Fruit fly (Drosophila melanogaster) whole organism, embryonic: ENCODE measurements around the gene CG10809.

Source experiments
- BEAF-32 ChIP-seq: fragments of 200-800 bp; sonication (Bioruptor generic); optimal IDR thresholded peaks from 3 replicates; lab custom pipeline; 2017; ENCODE audit warnings: missing biosample characterization, missing genetic modification characterization, mild to moderate bottlenecking, moderate library complexity, missing genetic modification reagents
- CG1024 ChIP-seq: fragments of 200-800 bp; sonication (Bioruptor generic); IDR thresholded peaks from 2 replicates; pipeline ENCODE4 v1.3.6; 2022; ENCODE audit warnings: missing biosample characterization, missing genetic modification characterization
- CG10654 ChIP-seq: fragments of 200-800 bp; sonication (Bioruptor generic); optimal IDR thresholded peaks from 2 replicates; lab custom pipeline; 2016; ENCODE audit warnings: missing biosample characterization, missing genetic modification characterization
- CG12071 ChIP-seq: fragments of 200-800 bp; sonication (Bioruptor generic); optimal IDR thresholded peaks from 3 replicates; lab custom pipeline; 2018; ENCODE audit warnings: missing biosample characterization, mild to moderate bottlenecking, missing genetic modification characterization
- CG12155 ChIP-seq: fragments of 200-800 bp; sonication (Bioruptor generic); optimal IDR thresholded peaks from 3 replicates; lab custom pipeline; 2016; ENCODE audit warnings: missing biosample characterization, missing genetic modification characterization
- CG13287 ChIP-seq: fragments of 200-800 bp; sonication (Bioruptor generic); IDR thresholded peaks from 2 replicates; pipeline ENCODE4 v1.3.6; 2022; ENCODE audit warnings: missing biosample characterization, missing genetic modification characterization; ENCODE audit not compliant: partially characterized antibody
- CG14860 ChIP-seq: fragments of 200-800 bp; sonication (Bioruptor generic); IDR thresholded peaks from 3 replicates; pipeline ENCODE4 v1.3.6; 2022; ENCODE audit warnings: missing biosample characterization, missing genetic modification characterization; ENCODE audit not compliant: partially characterized antibody
- CG17361 ChIP-seq: fragments of 200-800 bp; sonication (Bioruptor generic); IDR thresholded peaks from 3 replicates; pipeline ENCODE4 v1.3.6; 2022; ENCODE audit warnings: missing biosample characterization, missing genetic modification characterization
- CG2129 ChIP-seq: fragments of 200-800 bp; sonication (Bioruptor generic); IDR thresholded peaks from 2 replicates; pipeline ENCODE4 v1.3.6; 2022; ENCODE audit warnings: missing biosample characterization, missing genetic modification characterization; ENCODE audit not compliant: partially characterized antibody
- CG2199 ChIP-seq: fragments of 200-800 bp; sonication (Bioruptor generic); IDR thresholded peaks from 3 replicates; pipeline ENCODE4 v1.3.6; 2022; ENCODE audit warnings: missing biosample characterization, missing genetic modification characterization
- CG32532 ChIP-seq: fragments of 200-800 bp; sonication (Bioruptor generic); IDR thresholded peaks from 2 replicates; pipeline ENCODE4 v1.3.6; 2022; ENCODE audit warnings: missing biosample characterization, missing genetic modification characterization
- CG32772 ChIP-seq: fragments of 200-800 bp; sonication (Bioruptor generic); IDR thresholded peaks from 2 replicates; pipeline ENCODE4 v1.3.6; 2022; ENCODE audit warnings: missing biosample characterization, missing genetic modification characterization
- CG6272 ChIP-seq: fragments of 200-800 bp; sonication (Bioruptor generic); IDR thresholded peaks from 2 replicates; pipeline ENCODE4 v1.3.6; 2022; ENCODE audit warnings: missing biosample characterization, missing genetic modification characterization
- CG8281 ChIP-seq: fragments of 200-800 bp; sonication (Bioruptor generic); optimal IDR thresholded peaks from 2 replicates; lab custom pipeline; 2018; ENCODE audit warnings: missing biosample characterization, mild to moderate bottlenecking, missing genetic modification characterization, moderate library complexity
- CG9609 ChIP-seq: fragments of 200-800 bp; sonication (Bioruptor generic); optimal IDR thresholded peaks from 3 replicates; lab custom pipeline; 2016; ENCODE audit warnings: missing biosample characterization, missing genetic modification characterization
- CG9727 ChIP-seq: fragments of 200-800 bp; sonication (Bioruptor generic); optimal IDR thresholded peaks from 3 replicates; lab custom pipeline; 2017; ENCODE audit warnings: missing biosample characterization, mild to moderate bottlenecking, missing genetic modification characterization
- CG9797 ChIP-seq: fragments of 200-800 bp; sonication (Bioruptor generic); optimal IDR thresholded peaks from 3 replicates; lab custom pipeline; 2018; ENCODE audit warnings: missing biosample characterization, mild to moderate bottlenecking, missing genetic modification characterization
- CHES-1-like ChIP-seq: fragments of 200-800 bp; sonication (Bioruptor generic); optimal IDR thresholded peaks from 2 replicates; lab custom pipeline; 2016; ENCODE audit warnings: missing biosample characterization, missing genetic modification characterization
- CTCF ChIP-seq: fragments of 200-800 bp; sonication (Bioruptor generic); optimal IDR thresholded peaks from 2 replicates; lab custom pipeline; 2017; ENCODE audit warnings: missing biosample characterization, mild to moderate bottlenecking, missing genetic modification characterization, moderate library complexity
- Dll ChIP-seq: fragments of 200-800 bp; sonication (Bioruptor generic); IDR thresholded peaks from 4 replicates; pipeline ENCODE4 v1.3.6; 2022; ENCODE audit warnings: missing biosample characterization, missing genetic modification characterization; ENCODE audit not compliant: partially characterized antibody
- Doc3 ChIP-seq: fragments of 200-800 bp; sonication (Bioruptor generic); IDR thresholded peaks from 3 replicates; pipeline ENCODE4 v1.3.6; 2022; ENCODE audit warnings: missing biosample characterization, missing genetic modification characterization; ENCODE audit not compliant: partially characterized antibody
- Elba2 ChIP-seq: fragments of 200-800 bp; sonication (Bioruptor generic); optimal IDR thresholded peaks from 3 replicates; lab custom pipeline; 2016; ENCODE audit warnings: missing biosample characterization, missing genetic modification characterization
- Fer3 ChIP-seq: fragments of 200-800 bp; sonication (Bioruptor generic); optimal IDR thresholded peaks from 2 replicates; lab custom pipeline; 2018; ENCODE audit warnings: missing biosample characterization, mild to moderate bottlenecking, missing genetic modification characterization, moderate library complexity
- Gsc ChIP-seq: fragments of 200-800 bp; sonication (Bioruptor generic); IDR thresholded peaks from 2 replicates; pipeline ENCODE4 v1.3.6; 2022; ENCODE audit warnings: missing biosample characterization, missing genetic modification characterization
- Gug ChIP-seq: fragments of 200-800 bp; sonication (Bioruptor generic); IDR thresholded peaks from 4 replicates; pipeline ENCODE4 v1.3.6; 2022; ENCODE audit warnings: missing biosample characterization, missing genetic modification characterization
- Hmx ChIP-seq: fragments of 200-800 bp; sonication (Bioruptor generic); optimal IDR thresholded peaks from 2 replicates; lab custom pipeline; 2016; ENCODE audit warnings: missing biosample characterization, missing genetic modification characterization
- Hr78 ChIP-seq, 2 experiments: fragments of 200-800 bp in 1 of 2; fragments of >200 bp in 1 of 2; sonication (Bioruptor generic) in 1 of 2; optimal IDR thresholded peaks; 2 replicates each; lab custom pipeline; 2017 to 2019; ENCODE audit warnings: missing biosample characterization in 2 of 2, missing genetic modification characterization in 2 of 2, mild to moderate bottlenecking in 1 of 2, moderate library complexity in 1 of 2
- Hsf ChIP-seq: fragments of 200-800 bp; sonication (Bioruptor generic); optimal IDR thresholded peaks from 3 replicates; lab custom pipeline; 2016; ENCODE audit warnings: missing biosample characterization, missing genetic modification characterization
- PHDP ChIP-seq: fragments of 200-800 bp; sonication (Bioruptor generic); optimal IDR thresholded peaks from 3 replicates; lab custom pipeline; 2018; ENCODE audit warnings: missing biosample characterization, mild to moderate bottlenecking, missing genetic modification characterization, moderate library complexity
- Pdp1 ChIP-seq, 2 experiments: fragments of 200-800 bp; sonication (Bioruptor generic); optimal IDR thresholded peaks; 3 replicates each; lab custom pipeline; 2016; ENCODE audit warnings: missing biosample characterization in 2 of 2, missing genetic modification characterization in 2 of 2, mild to moderate bottlenecking in 1 of 2, moderate library complexity in 1 of 2
- Sin3A ChIP-seq: fragments of >200 bp; optimal IDR thresholded peaks from 2 replicates; lab custom pipeline; 2018
- al ChIP-seq: fragments of 200-800 bp; sonication (Bioruptor generic); IDR thresholded peaks from 2 replicates; pipeline ENCODE4 v1.3.6; 2022; ENCODE audit warnings: missing biosample characterization, missing genetic modification characterization
- dati ChIP-seq: fragments of 200-800 bp; sonication (Bioruptor generic); IDR thresholded peaks from 2 replicates; pipeline ENCODE4 v1.3.6; 2022; ENCODE audit warnings: missing biosample characterization, missing genetic modification characterization
- fd102C ChIP-seq: fragments of 200-800 bp; sonication (Bioruptor generic); optimal IDR thresholded peaks from 2 replicates; lab custom pipeline; 2018; ENCODE audit warnings: missing biosample characterization, mild to moderate bottlenecking, missing genetic modification characterization, moderate library complexity
- h ChIP-seq: fragments of >200 bp; optimal IDR thresholded peaks from 2 replicates; lab custom pipeline; 2017
- ind ChIP-seq: fragments of 200-800 bp; sonication (Bioruptor generic); optimal IDR thresholded peaks from 3 replicates; lab custom pipeline; 2016; ENCODE audit warnings: missing biosample characterization, missing genetic modification characterization
- jigr1 ChIP-seq: fragments of 200-800 bp; sonication (Bioruptor generic); IDR thresholded peaks from 3 replicates; pipeline ENCODE4 v1.3.6; 2022; ENCODE audit warnings: missing biosample characterization, missing genetic modification characterization
- knrl ChIP-seq: fragments of 200-800 bp; sonication (Bioruptor generic); IDR thresholded peaks from 3 replicates; pipeline ENCODE4 v1.3.6; 2022; ENCODE audit warnings: missing biosample characterization, missing genetic modification characterization; ENCODE audit not compliant: partially characterized antibody
- lilli ChIP-seq: fragments of 200-800 bp; sonication (Bioruptor generic); optimal IDR thresholded peaks from 3 replicates; lab custom pipeline; 2016; ENCODE audit warnings: missing biosample characterization, missing genetic modification characterization
- mam ChIP-seq: fragments of 200-800 bp; sonication (Bioruptor generic); optimal IDR thresholded peaks from 3 replicates; lab custom pipeline; 2016; ENCODE audit warnings: missing biosample characterization, missing genetic modification characterization
- nerfin-1 ChIP-seq: fragments of 200-800 bp; sonication (Bioruptor generic); optimal IDR thresholded peaks from 3 replicates; lab custom pipeline; 2019; ENCODE audit warnings: missing biosample characterization, mild to moderate bottlenecking, missing genetic modification characterization, moderate library complexity
- pho ChIP-seq: fragments of 200-800 bp; sonication (Bioruptor generic); optimal IDR thresholded peaks from 2 replicates; lab custom pipeline; 2016; ENCODE audit warnings: missing biosample characterization, missing genetic modification characterization
- pum ChIP-seq: fragments of 200-800 bp; sonication (Bioruptor generic); optimal IDR thresholded peaks from 2 replicates; lab custom pipeline; 2016; ENCODE audit warnings: missing biosample characterization, missing genetic modification characterization
- slbo ChIP-seq: fragments of 200-800 bp; sonication (Bioruptor generic); IDR thresholded peaks from 2 replicates; pipeline ENCODE4 v1.3.6; 2022; ENCODE audit warnings: missing biosample characterization, missing genetic modification characterization
- slou ChIP-seq: fragments of 200-800 bp; sonication (Bioruptor generic); optimal IDR thresholded peaks from 3 replicates; lab custom pipeline; 2016; ENCODE audit warnings: missing biosample characterization, missing genetic modification characterization
- ssp ChIP-seq: fragments of 200-800 bp; sonication (Bioruptor generic); IDR thresholded peaks from 2 replicates; pipeline ENCODE4 v1.3.6; 2022; ENCODE audit warnings: missing biosample characterization, missing genetic modification characterization
- tna ChIP-seq: fragments of 200-800 bp; sonication (Bioruptor generic); IDR thresholded peaks from 2 replicates; pipeline ENCODE4 v1.3.6; 2022; ENCODE audit warnings: missing biosample characterization, missing genetic modification characterization; ENCODE audit not compliant: partially characterized antibody
- tup ChIP-seq: fragments of 200-800 bp; sonication (Bioruptor generic); optimal IDR thresholded peaks from 2 replicates; lab custom pipeline; 2016; ENCODE audit warnings: missing biosample characterization, mild to moderate bottlenecking, missing genetic modification characterization, moderate library complexity
- zen ChIP-seq: fragments of 200-800 bp; sonication (Bioruptor generic); optimal IDR thresholded peaks from 3 replicates; lab custom pipeline; 2018; ENCODE audit warnings: missing biosample characterization, mild to moderate bottlenecking, missing genetic modification characterization, moderate library complexity
- zen2 ChIP-seq: fragments of 200-800 bp; sonication (Bioruptor generic); IDR thresholded peaks from 3 replicates; pipeline ENCODE4 v1.3.6; 2022; ENCODE audit warnings: missing biosample characterization, missing genetic modification characterization; ENCODE audit not compliant: partially characterized antibody
- zf30C ChIP-seq: fragments of 200-800 bp; sonication (Bioruptor generic); optimal IDR thresholded peaks from 3 replicates; lab custom pipeline; 2018; ENCODE audit warnings: missing biosample characterization, mild to moderate bottlenecking, missing genetic modification characterization

The CG10809 gene

DNA sequence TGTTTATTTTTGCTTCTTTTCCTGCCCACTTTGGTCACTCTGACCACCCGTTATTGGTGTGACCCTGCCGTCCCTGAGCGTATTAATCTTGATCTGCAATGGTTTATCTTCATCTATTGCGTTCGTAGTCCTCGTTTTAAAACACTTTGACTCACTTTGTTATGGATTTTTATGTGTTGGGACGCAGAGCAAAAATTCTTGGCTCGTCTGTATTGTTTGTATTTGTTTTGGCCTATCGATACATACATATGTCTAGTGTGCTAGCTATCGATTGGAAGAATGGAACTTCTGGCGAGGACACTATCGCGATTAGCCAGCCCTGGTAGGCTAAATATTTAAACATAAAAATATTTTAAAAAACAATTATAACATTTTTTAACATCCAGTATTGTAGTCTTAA, at the start of gene CG10809 (continued):
- TF ChIP-seq Hsf (GFP tag; lab: Kevin White, UChicago) (no peak), ind (GFP tag; lab: Kevin White, UChicago) (peak; percentile 15), BEAF-32 (peak; percentile 95), mam (GFP tag; lab: Kevin White, UChicago) (peak; percentile 11), Hmx (GFP tag; lab: Kevin White, UChicago) (no peak), CG6272 (no peak), CG1024 (GFP tag; lab: Robert Waterston, UW) (no peak), tna (GFP tag; lab: Robert Waterston, UW) (peak; percentile 89), Sin3A (lab: Kevin White, UChicago) (peak; percentile 94), CG32532 (peak; percentile 48), CG9609 (GFP tag; lab: Kevin White, UChicago) (peak; percentile 20), Doc3 (GFP tag; lab: Robert Waterston, UW) (peak; percentile 86), CG8281 (tag; lab: Kevin White, UChicago) (no peak), zf30C (GFP tag; lab: Kevin White, UChicago) (no peak), Hr78 (GFP tag; optimal IDR thresholded peaks at IDR 0.05; lab: Kevin White, UChicago) (no peak), slbo (GFP tag; lab: Robert Waterston, UW) (peak; percentile 52; the same call in 1 of the 2 replicates), CTCF (GFP tag; lab: Kevin White, UChicago) (no peak), CHES-1-like (GFP tag; lab: Kevin White, UChicago) (peak; percentile 69), nerfin-1 (peak; percentile 63), CG17361 (GFP tag; lab: Robert Waterston, UW) (peak; percentile 56; the same call in 2 of the 3 replicates), CG10654 (peak; percentile 20), CG12155 (GFP tag; lab: Kevin White, UChicago) (peak; percentile 37), PHDP (tag; lab: Kevin White, UChicago) (peak; percentile 25), Gug (peak; percentile 18; the same call in 1 of the 4 replicates), dati (GFP tag; lab: Robert Waterston, UW) (no peak), CG9797 (GFP tag; lab: Kevin White, UChicago) (peak; percentile 88), fd102C (GFP tag; lab: Kevin White, UChicago) (peak; percentile 5), zen2 (peak; percentile 62; the same call in 1 of the 3 replicates), lilli (GFP tag; lab: Kevin White, UChicago) (peak; percentile 45), CG12071 (GFP tag; lab: Kevin White, UChicago) (no peak), CG14860 (GFP tag; lab: Robert Waterston, UW) (peak; percentile 88), al (GFP tag; lab: Robert Waterston, UW) (peak; percentile 49), Fer3 (tag; lab: Kevin White, UChicago) (peak; percentile 33), Gsc (GFP tag; lab: Robert Waterston, UW) (no peak), knrl (GFP tag; lab: Robert Waterston, UW) (peak; percentile 95), Dll (GFP tag; lab: Robert Waterston, UW) (peak; percentile 92), CG2199 (GFP tag; lab: Robert Waterston, UW) (0 out of 3 replicates have a peak, but pooled peaks have one; percentile 33), tup (GFP tag; lab: Kevin White, UChicago) (no peak), zen (tag; lab: Kevin White, UChicago) (peak; percentile 49), Elba2 (GFP tag; lab: Kevin White, UChicago) (peak; percentile 49), CG32772 (GFP tag; lab: Robert Waterston, UW) (no peak), ssp (GFP tag; lab: Robert Waterston, UW) (no peak), CG13287 (GFP tag; lab: Robert Waterston, UW) (peak; percentile 95), Pdp1 (GFP tag; optimal IDR thresholded peaks at IDR 0.05; lab: Kevin White, UChicago) (peak in 1 of 2 experiments; percentile 33), CG9727 (GFP tag; lab: Kevin White, UChicago) (peak; percentile 48), h (lab: Kevin White, UChicago) (no peak), jigr1 (GFP tag; lab: Robert Waterston, UW) (peak; percentile 57; the same call in 1 of the 3 replicates), slou (GFP tag; lab: Kevin White, UChicago) (peak; percentile 8), pum (GFP tag; lab: Kevin White, UChicago) (no peak), pho (peak; percentile 20), CG2129 (GFP tag; lab: Robert Waterston, UW) (peak; percentile 83)
